Worm (Caenorhabditis elegans) whole organism, early embryonic: ENCODE measurements around the gene vit-2.

Experiments used
- B0310.2 ChIP-seq: sonication (generic microtip); optimal IDR thresholded peaks from 2 replicates; lab custom pipeline; 2016; ENCODE audit warnings: mild to moderate bottlenecking, missing genetic modification characterization, missing compliant biosample characterization
- F13C5.2 ChIP-seq: sonication (generic microtip); optimal IDR thresholded peaks from 2 replicates; lab custom pipeline; 2017; ENCODE audit warnings: mild to moderate bottlenecking, missing genetic modification characterization, inconsistent platforms, missing compliant biosample characterization
- ama-1 ChIP-seq: fragments of 150-350 bp; optimal IDR thresholded peaks from 2 replicates; lab custom pipeline; 2014
- ceh-36 ChIP-seq: sonication (generic microtip); optimal IDR thresholded peaks from 2 replicates; lab custom pipeline; 2016; ENCODE audit warnings: missing genetic modification characterization, inconsistent platforms, missing compliant biosample characterization
- hmg-4 ChIP-seq: fragments of 200-800 bp; sonication (Bioruptor generic); optimal IDR thresholded peaks from 2 replicates; lab custom pipeline; 2018; ENCODE audit warnings: mild to moderate bottlenecking, missing genetic modification characterization, missing compliant biosample characterization
- pes-1 ChIP-seq: fragments of 200-800 bp; sonication (Bioruptor generic); IDR thresholded peaks from 2 replicates; pipeline ENCODE4 v1.3.6; 2022; ENCODE audit warnings: missing genetic modification reagents, missing genetic modification characterization, missing compliant biosample characterization
- scrt-1 ChIP-seq: fragments of 200-800 bp; sonication (Bioruptor generic); IDR thresholded peaks from 2 replicates; pipeline ENCODE4 v1.3.6; 2022; ENCODE audit warnings: missing genetic modification characterization, missing compliant biosample characterization
- sea-1 ChIP-seq: fragments of 200-800 bp; sonication (Bioruptor generic); conservative IDR thresholded peaks from 2 replicates; pipeline ENCODE4 v1.3.6; 2022; ENCODE audit warnings: missing genetic modification characterization, missing compliant biosample characterization
- tra-4 ChIP-seq: sonication (generic microtip); optimal IDR thresholded peaks from 2 replicates; lab custom pipeline; 2017; ENCODE audit warnings: missing genetic modification characterization, missing compliant biosample characterization

- TF ChIP-seq pes-1 (GFP tag; lab: Robert Waterston, UW) (no peak), ceh-36 (tag; lab: Kevin White, UChicago) (no peak), sea-1 (no peak), ama-1 (no peak), F13C5.2 (no peak), B0310.2 (tag; lab: Kevin White, UChicago) (no peak), hmg-4 (GFP tag; lab: Kevin White, UChicago) (no peak), tra-4 (tag; lab: Kevin White, UChicago) (no peak), scrt-1 (GFP tag; lab: Robert Waterston, UW) (no peak)
Observed at ce11 chrX:5152931-5153330, 52.1 kb downstream of the vit-2 start.
